Fruit fly (Drosophila melanogaster) whole organism, embryonic: ENCODE measurements around the gene lute.

Experiments used
- Atf-2 ChIP-seq: fragments of 200-800 bp; sonication (Bioruptor generic); optimal IDR thresholded peaks from 2 replicates; lab custom pipeline; 2016; ENCODE audit warnings: missing biosample characterization, missing genetic modification characterization
- Atf6 ChIP-seq: fragments of 200-800 bp; sonication (Bioruptor generic); IDR thresholded peaks from 2 replicates; pipeline ENCODE4 v1.3.6; 2022; ENCODE audit warnings: missing biosample characterization, missing genetic modification characterization
- Bdp1 ChIP-seq: fragments of 200-800 bp; sonication (Bioruptor generic); optimal IDR thresholded peaks from 3 replicates; lab custom pipeline; 2016; ENCODE audit warnings: missing biosample characterization, missing genetic modification characterization
- Bteb2 ChIP-seq: fragments of 200-800 bp; sonication (Bioruptor generic); optimal IDR thresholded peaks from 2 replicates; lab custom pipeline; 2016; ENCODE audit warnings: missing biosample characterization, missing genetic modification characterization
- CG11695 ChIP-seq: fragments of 200-800 bp; sonication (Bioruptor generic); IDR thresholded peaks from 3 replicates; pipeline ENCODE4 v1.3.6; 2022; ENCODE audit warnings: missing biosample characterization, missing genetic modification characterization
- CG12155 ChIP-seq: fragments of 200-800 bp; sonication (Bioruptor generic); optimal IDR thresholded peaks from 3 replicates; lab custom pipeline; 2016; ENCODE audit warnings: missing biosample characterization, missing genetic modification characterization
- CG12299 ChIP-seq: fragments of 200-800 bp; sonication (Bioruptor generic); optimal IDR thresholded peaks from 2 replicates; lab custom pipeline; 2018; ENCODE audit warnings: missing biosample characterization, mild to moderate bottlenecking, missing genetic modification characterization
- CG13287 ChIP-seq: fragments of 200-800 bp; sonication (Bioruptor generic); IDR thresholded peaks from 2 replicates; pipeline ENCODE4 v1.3.6; 2022; ENCODE audit warnings: missing biosample characterization, missing genetic modification characterization; ENCODE audit not compliant: partially characterized antibody
- CG13775 ChIP-seq: fragments of 200-800 bp; sonication (Bioruptor generic); optimal IDR thresholded peaks from 3 replicates; lab custom pipeline; 2017; ENCODE audit warnings: missing biosample characterization, mild to moderate bottlenecking, missing genetic modification characterization
- CG15269 ChIP-seq: fragments of 200-800 bp; sonication (Bioruptor generic); optimal IDR thresholded peaks from 2 replicates; lab custom pipeline; 2018; ENCODE audit warnings: missing biosample characterization, mild to moderate bottlenecking, missing genetic modification characterization, moderate library complexity
- CG16863 ChIP-seq: fragments of 200-800 bp; sonication (Bioruptor generic); optimal IDR thresholded peaks from 3 replicates; lab custom pipeline; 2016; ENCODE audit warnings: missing biosample characterization, missing genetic modification characterization
- CG2116 ChIP-seq: fragments of 200-800 bp; sonication (Bioruptor generic); optimal IDR thresholded peaks from 3 replicates; lab custom pipeline; 2018; ENCODE audit warnings: missing biosample characterization, mild to moderate bottlenecking, missing genetic modification characterization
- CG2202 ChIP-seq: fragments of 200-800 bp; sonication (Bioruptor generic); optimal IDR thresholded peaks from 2 replicates; lab custom pipeline; 2018; ENCODE audit warnings: missing biosample characterization, mild to moderate bottlenecking, missing genetic modification characterization
- CG3281 ChIP-seq: fragments of 200-800 bp; sonication (Bioruptor generic); optimal IDR thresholded peaks from 3 replicates; lab custom pipeline; 2017; ENCODE audit warnings: missing biosample characterization, mild to moderate bottlenecking, missing genetic modification characterization
- CG42726 ChIP-seq: fragments of 200-800 bp; sonication (Bioruptor generic); IDR thresholded peaks from 2 replicates; pipeline ENCODE4 v1.3.6; 2022; ENCODE audit warnings: missing biosample characterization, missing genetic modification characterization; ENCODE audit not compliant: partially characterized antibody
- CG4404 ChIP-seq: fragments of 200-800 bp; sonication (Bioruptor generic); IDR thresholded peaks from 2 replicates; pipeline ENCODE4 v1.3.6; 2022; ENCODE audit warnings: missing biosample characterization, missing genetic modification characterization
- CG6272 ChIP-seq: fragments of 200-800 bp; sonication (Bioruptor generic); IDR thresholded peaks from 2 replicates; pipeline ENCODE4 v1.3.6; 2022; ENCODE audit warnings: missing biosample characterization, missing genetic modification characterization
- CG8388 ChIP-seq: fragments of 200-800 bp; sonication (Bioruptor generic); optimal IDR thresholded peaks from 2 replicates; lab custom pipeline; 2019; ENCODE audit warnings: missing biosample characterization, mild to moderate bottlenecking, missing genetic modification characterization, moderate library complexity
- CG9215 ChIP-seq: fragments of 200-800 bp; sonication (Bioruptor generic); IDR thresholded peaks from 2 replicates; pipeline ENCODE4 v1.3.6; 2022; ENCODE audit warnings: missing biosample characterization, missing genetic modification characterization
- CoRest ChIP-seq: fragments of 200-800 bp; sonication (Bioruptor generic); optimal IDR thresholded peaks from 3 replicates; lab custom pipeline; 2018; ENCODE audit warnings: missing biosample characterization, mild to moderate bottlenecking, missing genetic modification characterization, moderate library complexity
- D19A ChIP-seq: fragments of 200-800 bp; optimal IDR thresholded peaks from 3 replicates; lab custom pipeline; 2019; ENCODE audit warnings: missing biosample characterization, mild to moderate bottlenecking, missing genetic modification characterization, moderate library complexity
- Dip2 ChIP-seq: fragments of 200-800 bp; sonication (Bioruptor generic); IDR thresholded peaks from 2 replicates; pipeline ENCODE4 v1.3.6; 2022; ENCODE audit warnings: missing biosample characterization, missing genetic modification characterization
- Doc2 ChIP-seq: fragments of 200-800 bp; sonication (Bioruptor generic); IDR thresholded peaks from 2 replicates; pipeline ENCODE4 v1.3.6; 2022; ENCODE audit warnings: missing biosample characterization, missing genetic modification characterization
- Doc3 ChIP-seq: fragments of 200-800 bp; sonication (Bioruptor generic); IDR thresholded peaks from 3 replicates; pipeline ENCODE4 v1.3.6; 2022; ENCODE audit warnings: missing biosample characterization, missing genetic modification characterization; ENCODE audit not compliant: partially characterized antibody
- Dref ChIP-seq: fragments of 200-800 bp; sonication (Bioruptor generic); IDR thresholded peaks from 2 replicates; pipeline ENCODE4 v1.3.6; 2022; ENCODE audit warnings: missing biosample characterization, missing genetic modification characterization
- Hey ChIP-seq: fragments of 200-800 bp; sonication (Bioruptor generic); optimal IDR thresholded peaks from 3 replicates; lab custom pipeline; 2018; ENCODE audit warnings: missing biosample characterization, mild to moderate bottlenecking, missing genetic modification characterization
- HmgZ ChIP-seq: fragments of 200-800 bp; sonication (Bioruptor generic); optimal IDR thresholded peaks from 2 replicates; lab custom pipeline; 2018; ENCODE audit warnings: missing biosample characterization, mild to moderate bottlenecking, missing genetic modification characterization
- Med ChIP-seq: fragments of 200-800 bp; sonication (Bioruptor generic); peaks from one replicate; lab custom pipeline; 2016; ENCODE audit warnings: missing biosample characterization, missing genetic modification characterization, mild to moderate bottlenecking, inconsistent platforms, moderate library complexity
- Opbp ChIP-seq: fragments of 200-800 bp; sonication (Bioruptor generic); IDR thresholded peaks from 3 replicates; pipeline ENCODE4 v1.3.6; 2022; ENCODE audit warnings: missing biosample characterization, missing genetic modification characterization; ENCODE audit not compliant: partially characterized antibody
- Ptx1 ChIP-seq: fragments of 200-800 bp; sonication (Bioruptor generic); IDR thresholded peaks from 2 replicates; pipeline ENCODE4 v1.3.6; 2022; ENCODE audit warnings: missing biosample characterization, missing genetic modification characterization
- Usf ChIP-seq: fragments of 200-800 bp; sonication (Bioruptor generic); optimal IDR thresholded peaks from 2 replicates; lab custom pipeline; 2017; ENCODE audit warnings: missing genotype, missing biosample characterization, missing genetic modification characterization
- br ChIP-seq: fragments of >200 bp; optimal IDR thresholded peaks from 2 replicates; lab custom pipeline; 2017
- btn ChIP-seq: fragments of 200-800 bp; sonication (Bioruptor generic); optimal IDR thresholded peaks from 2 replicates; lab custom pipeline; 2016; ENCODE audit warnings: missing biosample characterization, missing genetic modification characterization
- cad ChIP-seq: fragments of >200 bp; optimal IDR thresholded peaks from 2 replicates; lab custom pipeline; 2017; ENCODE audit warnings: missing biosample characterization, missing genetic modification characterization
- cg ChIP-seq: fragments of 200-800 bp; sonication (Bioruptor generic); optimal IDR thresholded peaks from 3 replicates; lab custom pipeline; 2019; ENCODE audit warnings: missing biosample characterization, mild to moderate bottlenecking, missing genetic modification characterization, moderate library complexity
- chif ChIP-seq, 2 experiments: fragments of 200-800 bp; sonication (Bioruptor generic); optimal IDR thresholded peaks; 3 replicates each; lab custom pipeline; 2016; ENCODE audit warnings: missing biosample characterization in 2 of 2, missing genetic modification characterization in 2 of 2
- en ChIP-seq: fragments of 200-800 bp; sonication (Bioruptor generic); optimal IDR thresholded peaks from 2 replicates; lab custom pipeline; 2016; ENCODE audit warnings: missing biosample characterization, missing genetic modification characterization
- exex ChIP-seq: fragments of 200-800 bp; sonication (Bioruptor generic); optimal IDR thresholded peaks from 4 replicates; lab custom pipeline; 2018; ENCODE audit warnings: missing biosample characterization, mild to moderate bottlenecking, missing genetic modification characterization, moderate library complexity
- grn ChIP-seq: fragments of 200-800 bp; sonication (Bioruptor generic); optimal IDR thresholded peaks from 3 replicates; lab custom pipeline; 2017; ENCODE audit warnings: missing biosample characterization, missing genetic modification characterization
- her ChIP-seq: fragments of 200-800 bp; sonication (Bioruptor generic); optimal IDR thresholded peaks from 2 replicates; lab custom pipeline; 2016; ENCODE audit warnings: missing biosample characterization, missing genetic modification characterization
- ind ChIP-seq: fragments of 200-800 bp; sonication (Bioruptor generic); optimal IDR thresholded peaks from 3 replicates; lab custom pipeline; 2016; ENCODE audit warnings: missing biosample characterization, missing genetic modification characterization
- jigr1 ChIP-seq: fragments of 200-800 bp; sonication (Bioruptor generic); IDR thresholded peaks from 3 replicates; pipeline ENCODE4 v1.3.6; 2022; ENCODE audit warnings: missing biosample characterization, missing genetic modification characterization
- klu ChIP-seq: fragments of 200-800 bp; sonication (Bioruptor generic); IDR thresholded peaks from 2 replicates; pipeline ENCODE4 v1.3.6; 2022; ENCODE audit warnings: missing biosample characterization, missing genetic modification characterization
- luna ChIP-seq: fragments of 200-800 bp; sonication (Bioruptor generic); optimal IDR thresholded peaks from 2 replicates; lab custom pipeline; 2016; ENCODE audit warnings: missing biosample characterization, missing genetic modification characterization
- odd ChIP-seq: fragments of 200-800 bp; sonication (Bioruptor generic); optimal IDR thresholded peaks from 2 replicates; lab custom pipeline; 2017; ENCODE audit warnings: missing biosample characterization, mild to moderate bottlenecking, missing genetic modification characterization
- otp ChIP-seq: fragments of 200-800 bp; sonication (Bioruptor generic); IDR thresholded peaks from 3 replicates; pipeline ENCODE4, ENCODE4 v1.3.6; 2022; ENCODE audit warnings: missing biosample characterization, missing genetic modification characterization
- peb ChIP-seq: fragments of 200-800 bp; sonication (Bioruptor generic); IDR thresholded peaks from 2 replicates; pipeline ENCODE4 v1.3.6; 2022; ENCODE audit warnings: missing biosample characterization, missing genetic modification characterization
- pnt ChIP-seq: fragments of 200-800 bp; sonication (Bioruptor generic); optimal IDR thresholded peaks from 3 replicates; lab custom pipeline; 2016; ENCODE audit warnings: missing biosample characterization, missing genetic modification characterization
- pum ChIP-seq: fragments of 200-800 bp; sonication (Bioruptor generic); optimal IDR thresholded peaks from 2 replicates; lab custom pipeline; 2016; ENCODE audit warnings: missing biosample characterization, missing genetic modification characterization
- run ChIP-seq: fragments of 200-800 bp; sonication (Bioruptor generic); optimal IDR thresholded peaks from 3 replicates; lab custom pipeline; 2018; ENCODE audit warnings: missing biosample characterization, mild to moderate bottlenecking, missing genetic modification characterization
- scrt ChIP-seq: fragments of 200-800 bp; sonication (Bioruptor generic); optimal IDR thresholded peaks from 2 replicates; lab custom pipeline; 2018; ENCODE audit warnings: missing biosample characterization, mild to moderate bottlenecking, missing genetic modification characterization, moderate library complexity
- tna ChIP-seq: fragments of 200-800 bp; sonication (Bioruptor generic); IDR thresholded peaks from 2 replicates; pipeline ENCODE4 v1.3.6; 2022; ENCODE audit warnings: missing biosample characterization, missing genetic modification characterization; ENCODE audit not compliant: partially characterized antibody

The lute gene

dm6 chr3R:17402434-17402833, 22.7 kb downstream of the lute start, which contains the start of gene Sur-8 (continued):
- TF ChIP-seq Med (GFP tag; lab: Kevin White, UChicago) (peak; percentile 99), otp (GFP tag; lab: Robert Waterston, UW) (peak; percentile 75; the same call in 2 of the 3 replicates), exex (tag; lab: Kevin White, UChicago) (no peak), CG2116 (GFP tag; lab: Kevin White, UChicago) (peak; percentile 54), pum (GFP tag; lab: Kevin White, UChicago) (peak; percentile 59), jigr1 (GFP tag; lab: Robert Waterston, UW) (no peak), Usf (GFP tag; lab: Kevin White, UChicago) (no peak), Doc2 (GFP tag; lab: Robert Waterston, UW) (no peak), Doc3 (GFP tag; lab: Robert Waterston, UW) (no peak), her (GFP tag; lab: Kevin White, UChicago) (peak; percentile 65), CG42726 (peak; percentile 53; the same call in 1 of the 2 replicates), CG13775 (GFP tag; lab: Kevin White, UChicago) (peak; percentile 30), CG12299 (tag; lab: Kevin White, UChicago) (no peak), CG3281 (GFP tag; lab: Kevin White, UChicago) (peak; percentile 21), chif (GFP tag; optimal IDR thresholded peaks at IDR 0.05; lab: Kevin White, UChicago) (peak; percentile 17 to 74), HmgZ (peak; percentile 62), Ptx1 (peak; percentile 81), Dip2 (GFP tag; lab: Robert Waterston, UW) (no peak), Dref (peak; percentile 31), br (lab: Kevin White, UChicago) (no peak), CG15269 (peak; percentile 47), CG12155 (GFP tag; lab: Kevin White, UChicago) (peak; percentile 49), CG2202 (tag; lab: Kevin White, UChicago) (no peak), Bteb2 (GFP tag; lab: Kevin White, UChicago) (no peak), CG8388 (GFP tag; lab: Kevin White, UChicago) (peak; percentile 7), Atf-2 (GFP tag; lab: Kevin White, UChicago) (peak; percentile 65), pnt (GFP tag; lab: Kevin White, UChicago) (peak; percentile 65), ind (GFP tag; lab: Kevin White, UChicago) (peak; percentile 64), cg (GFP tag; lab: Kevin White, UChicago) (no peak), btn (no peak), Atf6 (GFP tag; lab: Robert Waterston, UW) (peak; percentile 60), Opbp (GFP tag; lab: Robert Waterston, UW) (peak; percentile 50; the same call in 2 of the 3 replicates), odd (GFP tag; lab: Kevin White, UChicago) (peak; percentile 12), CG9215 (GFP tag; lab: Robert Waterston, UW) (0 out of 2 replicates have a peak, but pooled peaks have one; percentile 21), run (tag; lab: Kevin White, UChicago) (no peak), en (GFP tag; lab: Kevin White, UChicago) (peak; percentile 33), luna (peak; percentile 48), scrt (GFP tag; lab: Kevin White, UChicago) (peak; percentile 24), CG13287 (GFP tag; lab: Robert Waterston, UW) (0 out of 2 replicates have a peak, but pooled peaks have one; percentile 27), Bdp1 (peak; percentile 25), tna (GFP tag; lab: Robert Waterston, UW) (0 out of 2 replicates have a peak, but pooled peaks have one; percentile 20), grn (GFP tag; lab: Kevin White, UChicago) (peak; percentile 8), klu (GFP tag; lab: Robert Waterston, UW) (no peak), CG16863 (GFP tag; lab: Kevin White, UChicago) (peak; percentile 65), cad (GFP tag; lab: Kevin White, UChicago) (no peak), Hey (tag; lab: Kevin White, UChicago) (no peak), CG6272 (GFP tag; lab: Robert Waterston, UW) (peak; percentile 51; the same call in 1 of the 2 replicates), CG11695 (GFP tag; lab: Robert Waterston, UW) (no peak), peb (GFP tag; lab: Robert Waterston, UW) (no peak), CoRest (peak; percentile 48), CG4404 (GFP tag; lab: Robert Waterston, UW) (no peak), D19A (tag; lab: Kevin White, UChicago) (no peak)
